Fruit fly (Drosophila melanogaster) whole organism, embryonic: ENCODE results near the gene CG42271.

Experiments
- Atf3 ChIP-seq: fragments of 200-800 bp; sonication (Bioruptor generic); optimal IDR thresholded peaks from 3 replicates; lab custom pipeline; 2016; ENCODE audit warnings: missing biosample characterization, missing genetic modification characterization
- CG10565 ChIP-seq: fragments of 200-800 bp; sonication (Bioruptor generic); optimal IDR thresholded peaks from 3 replicates; lab custom pipeline; 2016; ENCODE audit warnings: missing biosample characterization, mild to moderate bottlenecking, missing genetic modification characterization
- CG11560 ChIP-seq: fragments of 200-800 bp; sonication (Bioruptor generic); IDR thresholded peaks from 3 replicates; pipeline ENCODE4 v1.3.6; 2022; ENCODE audit warnings: missing biosample characterization, missing genetic modification characterization
- CG13296 ChIP-seq: fragments of 200-800 bp; sonication (Bioruptor generic); optimal IDR thresholded peaks from 3 replicates; lab custom pipeline; 2018; ENCODE audit warnings: missing biosample characterization, mild to moderate bottlenecking, missing genetic modification characterization
- CG13424 ChIP-seq: fragments of 200-800 bp; sonication (Bioruptor generic); optimal IDR thresholded peaks from 2 replicates; lab custom pipeline; 2019; ENCODE audit warnings: missing biosample characterization, mild to moderate bottlenecking, missing genetic modification characterization, moderate library complexity
- CG14860 ChIP-seq: fragments of 200-800 bp; sonication (Bioruptor generic); IDR thresholded peaks from 3 replicates; pipeline ENCODE4 v1.3.6; 2022; ENCODE audit warnings: missing biosample characterization, missing genetic modification characterization; ENCODE audit not compliant: partially characterized antibody
- CG1832 ChIP-seq: fragments of 200-800 bp; sonication (Bioruptor generic); optimal IDR thresholded peaks from 2 replicates; lab custom pipeline; 2017; ENCODE audit warnings: missing biosample characterization, mild to moderate bottlenecking, missing genetic modification characterization, inconsistent platforms
- CG2202 ChIP-seq: fragments of 200-800 bp; sonication (Bioruptor generic); optimal IDR thresholded peaks from 2 replicates; lab custom pipeline; 2018; ENCODE audit warnings: missing biosample characterization, mild to moderate bottlenecking, missing genetic modification characterization
- CG3065 ChIP-seq: fragments of 200-800 bp; sonication (Bioruptor generic); optimal IDR thresholded peaks from 2 replicates; lab custom pipeline; 2016; ENCODE audit warnings: missing biosample characterization, missing genetic modification characterization
- CG3281 ChIP-seq: fragments of 200-800 bp; sonication (Bioruptor generic); optimal IDR thresholded peaks from 3 replicates; lab custom pipeline; 2017; ENCODE audit warnings: missing biosample characterization, mild to moderate bottlenecking, missing genetic modification characterization
- CG4707 ChIP-seq: fragments of 200-800 bp; sonication (Bioruptor generic); optimal IDR thresholded peaks from 2 replicates; lab custom pipeline; 2018; ENCODE audit warnings: missing biosample characterization, mild to moderate bottlenecking, missing genetic modification characterization, moderate library complexity
- CG5180 ChIP-seq: fragments of 200-800 bp; sonication (Bioruptor generic); optimal IDR thresholded peaks from 3 replicates; lab custom pipeline; 2017; ENCODE audit warnings: missing biosample characterization, missing genetic modification characterization, mild to moderate bottlenecking, moderate library complexity, missing genetic modification reagents
- CG6683 ChIP-seq: fragments of 200-800 bp; sonication (Bioruptor generic); optimal IDR thresholded peaks from 2 replicates; lab custom pipeline; 2017; ENCODE audit warnings: missing biosample characterization, mild to moderate bottlenecking, missing genetic modification characterization, missing genetic modification reagents
- CHES-1-like ChIP-seq: fragments of 200-800 bp; sonication (Bioruptor generic); optimal IDR thresholded peaks from 2 replicates; lab custom pipeline; 2016; ENCODE audit warnings: missing biosample characterization, missing genetic modification characterization
- Drgx ChIP-seq: fragments of 200-800 bp; sonication (Bioruptor generic); IDR thresholded peaks from 2 replicates; pipeline ENCODE4 v1.3.6; 2022; ENCODE audit warnings: missing biosample characterization, missing genetic modification characterization
- HLH54F ChIP-seq: fragments of 200-800 bp; sonication (Bioruptor generic); optimal IDR thresholded peaks from 3 replicates; lab custom pipeline; 2016; ENCODE audit warnings: missing biosample characterization, missing genetic modification characterization
- Hr3 ChIP-seq: fragments of 200-800 bp; sonication (Bioruptor generic); optimal IDR thresholded peaks from 3 replicates; lab custom pipeline; 2016; ENCODE audit warnings: missing biosample characterization, missing genetic modification characterization
- MBD-R2 ChIP-seq: fragments of 200-800 bp; sonication (Bioruptor generic); IDR thresholded peaks from 2 replicates; pipeline ENCODE4 v1.3.6; 2022; ENCODE audit warnings: missing biosample characterization, missing genetic modification characterization
- Mad ChIP-seq: fragments of 200-800 bp; sonication (Bioruptor generic); optimal IDR thresholded peaks from 2 replicates; lab custom pipeline; 2016; ENCODE audit warnings: missing biosample characterization, missing genetic modification characterization
- Max ChIP-seq: fragments of 200-800 bp; sonication (Bioruptor generic); optimal IDR thresholded peaks from 2 replicates; lab custom pipeline; 2016; ENCODE audit warnings: missing biosample characterization, mild to moderate bottlenecking, missing genetic modification characterization
- Meics ChIP-seq: fragments of 200-800 bp; sonication (Bioruptor generic); optimal IDR thresholded peaks from 2 replicates; lab custom pipeline; 2017; ENCODE audit warnings: missing biosample characterization, mild to moderate bottlenecking, missing genetic modification characterization
- Neu2 ChIP-seq: fragments of 200-800 bp; sonication (Bioruptor generic); optimal IDR thresholded peaks from 3 replicates; lab custom pipeline; 2016; ENCODE audit warnings: missing biosample characterization, missing genetic modification characterization, borderline replicate concordance
- Nf-YA ChIP-seq: fragments of 200-800 bp; sonication (Bioruptor generic); IDR thresholded peaks from 2 replicates; pipeline ENCODE4 v1.3.6; 2022; ENCODE audit warnings: missing biosample characterization, missing genetic modification characterization
- Oaz ChIP-seq: fragments of 200-800 bp; sonication (Bioruptor generic); IDR thresholded peaks from 2 replicates; pipeline ENCODE4 v1.3.6; 2022; ENCODE audit warnings: missing biosample characterization, missing genetic modification characterization
- Opbp ChIP-seq: fragments of 200-800 bp; sonication (Bioruptor generic); IDR thresholded peaks from 3 replicates; pipeline ENCODE4 v1.3.6; 2022; ENCODE audit warnings: missing biosample characterization, missing genetic modification characterization; ENCODE audit not compliant: partially characterized antibody
- Ptx1 ChIP-seq: fragments of 200-800 bp; sonication (Bioruptor generic); IDR thresholded peaks from 2 replicates; pipeline ENCODE4 v1.3.6; 2022; ENCODE audit warnings: missing biosample characterization, missing genetic modification characterization
- Sox102F ChIP-seq: fragments of 200-800 bp; sonication (Bioruptor generic); optimal IDR thresholded peaks from 2 replicates; lab custom pipeline; 2018; ENCODE audit warnings: missing biosample characterization, mild to moderate bottlenecking, missing genetic modification characterization, moderate library complexity
- Vsx1 ChIP-seq: fragments of 200-800 bp; sonication (Bioruptor generic); optimal IDR thresholded peaks from 2 replicates; lab custom pipeline; 2017; ENCODE audit warnings: missing biosample characterization, mild to moderate bottlenecking, missing genetic modification characterization, missing genetic modification reagents
- ara ChIP-seq: fragments of 200-800 bp; sonication (Bioruptor generic); IDR thresholded peaks from 2 replicates; pipeline ENCODE4 v1.3.6; 2022; ENCODE audit warnings: missing biosample characterization, missing genetic modification characterization
- az2 ChIP-seq: fragments of 200-800 bp; sonication (Bioruptor generic); optimal IDR thresholded peaks from 3 replicates; lab custom pipeline; 2016; ENCODE audit warnings: missing biosample characterization, missing genetic modification characterization
- bbx ChIP-seq: fragments of 200-800 bp; sonication (Bioruptor generic); IDR thresholded peaks from 2 replicates; pipeline ENCODE4 v1.3.6; 2022; ENCODE audit warnings: missing biosample characterization, missing genetic modification characterization; ENCODE audit not compliant: partially characterized antibody
- bigmax ChIP-seq: fragments of 200-800 bp; sonication (Bioruptor generic); optimal IDR thresholded peaks from 2 replicates; lab custom pipeline; 2018; ENCODE audit warnings: missing biosample characterization, mild to moderate bottlenecking, missing genetic modification characterization
- dan ChIP-seq: fragments of 200-800 bp; sonication (Bioruptor generic); IDR thresholded peaks from 2 replicates; pipeline ENCODE4 v1.3.6; 2022; ENCODE audit warnings: missing biosample characterization, missing genetic modification characterization
- danr ChIP-seq: fragments of 200-800 bp; sonication (Bioruptor generic); IDR thresholded peaks from 2 replicates; pipeline ENCODE4 v1.3.6; 2022; ENCODE audit warnings: missing biosample characterization, missing genetic modification characterization
- dpn ChIP-seq, 2 experiments: fragments of 200-800 bp; sonication (Bioruptor generic); optimal IDR thresholded peaks; 3 replicates each; lab custom pipeline; 2016; ENCODE audit warnings: missing biosample characterization in 2 of 2, missing genetic modification characterization in 2 of 2
- gce ChIP-seq: fragments of 200-800 bp; sonication (Bioruptor generic); IDR thresholded peaks from 3 replicates; pipeline ENCODE4 v1.3.6; 2022; ENCODE audit warnings: missing biosample characterization, missing genetic modification characterization
- hkb ChIP-seq, 2 experiments: fragments of 200-800 bp in 1 of 2; fragments of >200 bp in 1 of 2; sonication (Bioruptor generic) in 1 of 2; IDR thresholded peaks in 1 of 2; optimal IDR thresholded peaks in 1 of 2; 2 replicates each; pipeline versions ENCODE4 v1.3.6 to Lab custom; 2017 to 2022; ENCODE audit warnings: missing biosample characterization in 1 of 2, missing genetic modification characterization in 1 of 2
- ken ChIP-seq: fragments of 200-800 bp; sonication (Bioruptor generic); IDR thresholded peaks from 3 replicates; pipeline ENCODE4 v1.3.6; 2022; ENCODE audit warnings: missing biosample characterization, missing genetic modification characterization
- onecut ChIP-seq: fragments of 200-800 bp; sonication (Bioruptor generic); IDR thresholded peaks from 2 replicates; pipeline ENCODE4 v1.3.6; 2022; ENCODE audit warnings: missing biosample characterization, missing genetic modification characterization
- otp ChIP-seq: fragments of 200-800 bp; sonication (Bioruptor generic); IDR thresholded peaks from 3 replicates; pipeline ENCODE4, ENCODE4 v1.3.6; 2022; ENCODE audit warnings: missing biosample characterization, missing genetic modification characterization
- ro ChIP-seq: fragments of 200-800 bp; sonication (Bioruptor generic); IDR thresholded peaks from 2 replicates; pipeline ENCODE4 v1.3.6; 2022; ENCODE audit warnings: missing biosample characterization, missing genetic modification characterization
- sens-2 ChIP-seq: fragments of 200-800 bp; sonication (Bioruptor generic); IDR thresholded peaks from 2 replicates; pipeline ENCODE4 v1.3.6; 2022; ENCODE audit warnings: missing biosample characterization, missing genetic modification characterization
- sim ChIP-seq: fragments of 200-800 bp; sonication (Bioruptor generic); IDR thresholded peaks from 2 replicates; pipeline ENCODE4 v1.3.6; 2022; ENCODE audit warnings: missing biosample characterization, missing genetic modification characterization
- slbo ChIP-seq: fragments of 200-800 bp; sonication (Bioruptor generic); IDR thresholded peaks from 2 replicates; pipeline ENCODE4 v1.3.6; 2022; ENCODE audit warnings: missing biosample characterization, missing genetic modification characterization
- slp2 ChIP-seq: fragments of 200-800 bp; sonication (Bioruptor generic); optimal IDR thresholded peaks from 2 replicates; lab custom pipeline; 2016; ENCODE audit warnings: missing biosample characterization, missing genetic modification characterization
- sna ChIP-seq: fragments of 200-800 bp; sonication (Bioruptor generic); IDR thresholded peaks from 2 replicates; pipeline ENCODE4 v1.3.6; 2022; ENCODE audit warnings: missing biosample characterization, missing genetic modification characterization; ENCODE audit not compliant: partially characterized antibody
- wek ChIP-seq: fragments of 200-800 bp; sonication (Bioruptor generic); optimal IDR thresholded peaks from 3 replicates; lab custom pipeline; 2018; ENCODE audit warnings: missing biosample characterization, mild to moderate bottlenecking, missing genetic modification characterization, moderate library complexity
- wor ChIP-seq: fragments of 200-800 bp; sonication (Bioruptor generic); IDR thresholded peaks from 2 replicates; pipeline ENCODE4 v1.3.6; 2022; ENCODE audit warnings: missing biosample characterization, missing genetic modification characterization
- yki ChIP-seq: fragments of >200 bp; optimal IDR thresholded peaks from 3 replicates; lab custom pipeline; 2018
- z ChIP-seq: fragments of 200-800 bp; sonication (Bioruptor generic); IDR thresholded peaks from 3 replicates; pipeline ENCODE4 v1.3.6; 2022; ENCODE audit warnings: missing biosample characterization, missing genetic modification characterization

The CG42271 gene

dm6 chrX:14213509-14214154 is 20.2 kb downstream of the CG42271 start (continued):
- TF ChIP-seq MBD-R2 (no peak), ara (GFP tag; lab: Robert Waterston, UW) (no peak), CG4707 (GFP tag; lab: Kevin White, UChicago) (no peak), Oaz (GFP tag; lab: Robert Waterston, UW) (no peak), Ptx1 (GFP tag; lab: Robert Waterston, UW) (peak; percentile 32; the same call in 1 of the 2 replicates), CG13296 (GFP tag; lab: Kevin White, UChicago) (peak; percentile 9), CG1832 (GFP tag; lab: Kevin White, UChicago) (no peak), slp2 (GFP tag; lab: Kevin White, UChicago) (peak; percentile 18), ken (no peak), sens-2 (no peak), Nf-YA (GFP tag; lab: Robert Waterston, UW) (no peak), CHES-1-like (GFP tag; lab: Kevin White, UChicago) (peak; percentile 10), wor (GFP tag; lab: Robert Waterston, UW) (no peak), Max (GFP tag; lab: Kevin White, UChicago) (no peak), Vsx1 (GFP tag; lab: Kevin White, UChicago) (no peak), CG2202 (tag; lab: Kevin White, UChicago) (peak; percentile 18), CG14860 (GFP tag; lab: Robert Waterston, UW) (no peak), dpn (GFP tag; optimal IDR thresholded peaks at IDR 0.05; lab: Kevin White, UChicago) (peak; percentile 10 to 35), yki (no peak), CG3065 (no peak), sna (GFP tag; lab: Robert Waterston, UW) (0 out of 2 replicates have a peak, but pooled peaks have one; percentile 24), slbo (GFP tag; lab: Robert Waterston, UW) (peak; percentile 48; the same call in 1 of the 2 replicates), HLH54F (GFP tag; lab: Kevin White, UChicago) (no peak), hkb (optimal IDR thresholded peaks at IDR 0.05; lab: Kevin White, UChicago) (no peak), hkb (GFP tag; IDR thresholded peaks at IDR 0.05; lab: Robert Waterston, UW) (peak; percentile 19; the same call in 1 of the 2 replicates), Neu2 (no peak), bbx (GFP tag; lab: Robert Waterston, UW) (no peak), Hr3 (peak; percentile 1), sim (GFP tag; lab: Robert Waterston, UW) (no peak), wek (GFP tag; lab: Kevin White, UChicago) (no peak), CG3281 (peak; percentile 20), Mad (GFP tag; lab: Kevin White, UChicago) (no peak), Meics (GFP tag; lab: Kevin White, UChicago) (peak; percentile 34), danr (GFP tag; lab: Robert Waterston, UW) (no peak), CG6683 (GFP tag; lab: Kevin White, UChicago) (no peak), CG11560 (tag; lab: Robert Waterston, UW) (no peak), Opbp (no peak), Atf3 (GFP tag; lab: Kevin White, UChicago) (no peak), Drgx (GFP tag; lab: Robert Waterston, UW) (peak; percentile 43), Sox102F (peak; percentile 51), ro (no peak), otp (GFP tag; lab: Robert Waterston, UW) (no peak), az2 (peak; percentile 43), bigmax (GFP tag; lab: Kevin White, UChicago) (no peak), CG10565 (GFP tag; lab: Kevin White, UChicago) (no peak), dan (no peak), onecut (GFP tag; lab: Robert Waterston, UW) (peak; percentile 89), CG5180 (GFP tag; lab: Kevin White, UChicago) (peak; percentile 66), CG13424 (tag; lab: Kevin White, UChicago) (peak; percentile 51), gce (GFP tag; lab: Robert Waterston, UW) (no peak), z (GFP tag; lab: Robert Waterston, UW) (no peak)
